Worm (Caenorhabditis elegans) whole organism, L3 larva: ENCODE data around the gene F46H5.3.

Experiments used
- R02D3.7 ChIP-seq: fragments of 150-350 bp; optimal IDR thresholded peaks from 2 replicates; lab custom pipeline; 2014; ENCODE audit warnings: missing biosample characterization, missing genetic modification characterization
- ZK546.5 ChIP-seq: sonication (generic microtip); optimal IDR thresholded peaks from 2 replicates; lab custom pipeline; 2017; ENCODE audit warnings: missing biosample characterization, missing genetic modification characterization
- aly-2 ChIP-seq: fragments of 150-350 bp; optimal IDR thresholded peaks from 2 replicates; lab custom pipeline; 2014; ENCODE audit warnings: missing biosample characterization, missing genetic modification characterization
- ama-1 ChIP-seq: fragments of 150-350 bp; optimal IDR thresholded peaks from 2 replicates; lab custom pipeline; 2018
- ceh-16 ChIP-seq: sonication (generic microtip); optimal IDR thresholded peaks from 2 replicates; lab custom pipeline; 2017; ENCODE audit warnings: missing biosample characterization, missing genetic modification characterization
- ceh-28 ChIP-seq: fragments of 150-350 bp; optimal IDR thresholded peaks from 2 replicates; lab custom pipeline; 2014; ENCODE audit warnings: missing biosample characterization, missing genetic modification reagents, missing genetic modification characterization
- ceh-82 ChIP-seq: fragments of 150-350 bp; optimal IDR thresholded peaks from 2 replicates; lab custom pipeline; 2014; ENCODE audit warnings: missing biosample characterization, missing genetic modification characterization
- ceh-9 ChIP-seq: sonication (generic microtip); optimal IDR thresholded peaks from 2 replicates; lab custom pipeline; 2018; ENCODE audit warnings: missing biosample characterization, missing genetic modification characterization
- daf-12 ChIP-seq: fragments of 150-350 bp; optimal IDR thresholded peaks from 2 replicates; lab custom pipeline; 2014; ENCODE audit warnings: missing biosample characterization, missing genetic modification reagents, missing genetic modification characterization
- egl-5 ChIP-seq: fragments of 150-350 bp; optimal IDR thresholded peaks from 2 replicates; lab custom pipeline; 2017; ENCODE audit warnings: missing biosample characterization, missing genetic modification reagents, missing genetic modification characterization, inconsistent platforms
- elt-1 ChIP-seq: fragments of 150-350 bp; optimal IDR thresholded peaks from 2 replicates; lab custom pipeline; 2014; ENCODE audit warnings: missing biosample characterization, missing genetic modification characterization
- elt-2 ChIP-seq: sonication (generic microtip); optimal IDR thresholded peaks from 2 replicates; lab custom pipeline; 2016; ENCODE audit warnings: missing genetic modification reagents, mild to moderate bottlenecking, missing genetic modification characterization, missing compliant biosample characterization
- elt-3 ChIP-seq, 3 experiments: fragments of 150-350 bp in 1 of 3; sonication (generic microtip) in 2 of 3; optimal IDR thresholded peaks; 2 replicates in 2 of 3; 4 replicates in 1 of 3; lab custom pipeline; 2014 to 2017; ENCODE audit warnings: missing biosample characterization in 3 of 3, missing genetic modification characterization in 3 of 3
- eor-1 ChIP-seq, 2 experiments: fragments of 150-350 bp; optimal IDR thresholded peaks; 2 replicates each; lab custom pipeline; 2014 to 2018; ENCODE audit warnings: missing biosample characterization in 2 of 2, missing genetic modification characterization in 2 of 2
- fkh-10 ChIP-seq: sonication (generic microtip); optimal IDR thresholded peaks from 2 replicates; lab custom pipeline; 2017; ENCODE audit warnings: missing biosample characterization, missing genetic modification reagents, missing genetic modification characterization
- fkh-2 ChIP-seq: fragments of 150-350 bp; optimal IDR thresholded peaks from 2 replicates; lab custom pipeline; 2014; ENCODE audit warnings: missing biosample characterization, missing genetic modification reagents, missing genetic modification characterization
- fos-1 ChIP-seq: fragments of 150-350 bp; optimal IDR thresholded peaks from 2 replicates; lab custom pipeline; 2014; ENCODE audit warnings: missing biosample characterization, missing genetic modification characterization
- hmg-11 ChIP-seq: sonication (generic microtip); optimal IDR thresholded peaks from 2 replicates; lab custom pipeline; 2016; ENCODE audit warnings: missing genetic modification characterization, missing compliant biosample characterization
- jun-1 ChIP-seq: fragments of 150-350 bp; optimal IDR thresholded peaks from 2 replicates; lab custom pipeline; 2014; ENCODE audit warnings: missing biosample characterization, missing genetic modification reagents, missing genetic modification characterization
- lin-15B ChIP-seq: fragments of 150-350 bp; optimal IDR thresholded peaks from 2 replicates; lab custom pipeline; 2014; ENCODE audit warnings: missing biosample characterization, missing genetic modification characterization
- lsy-12 ChIP-seq: sonication (generic microtip); optimal IDR thresholded peaks from 2 replicates; lab custom pipeline; 2016; ENCODE audit warnings: mild to moderate bottlenecking, missing genetic modification characterization, missing compliant biosample characterization
- mml-1 ChIP-seq: fragments of 150-350 bp; sonication (generic microtip); optimal IDR thresholded peaks from 3 replicates; lab custom pipeline; 2014; ENCODE audit warnings: missing biosample characterization, missing genetic modification characterization
- nfya-1 ChIP-seq: sonication (generic microtip); optimal IDR thresholded peaks from 2 replicates; lab custom pipeline; 2017; ENCODE audit warnings: missing genetic modification characterization, mild to moderate bottlenecking, missing compliant biosample characterization, antibody characterized with exemption, moderate library complexity; ENCODE audit not compliant: insufficient read depth
- nhr-11 ChIP-seq: fragments of 150-350 bp; optimal IDR thresholded peaks from 2 replicates; lab custom pipeline; 2014; ENCODE audit warnings: missing biosample characterization, missing genetic modification characterization
- nhr-12 ChIP-seq: fragments of 150-350 bp; optimal IDR thresholded peaks from 2 replicates; lab custom pipeline; 2014; ENCODE audit warnings: missing biosample characterization, missing genetic modification characterization
- nhr-23 ChIP-seq: fragments of 150-350 bp; optimal IDR thresholded peaks from 2 replicates; lab custom pipeline; 2014; ENCODE audit warnings: missing biosample characterization, missing genetic modification reagents, missing genetic modification characterization
- nhr-25 ChIP-seq: sonication (generic microtip); optimal IDR thresholded peaks from 2 replicates; lab custom pipeline; 2017; ENCODE audit warnings: missing biosample characterization, missing genetic modification characterization
- nhr-76 ChIP-seq: fragments of 150-350 bp; sonication (generic microtip); optimal IDR thresholded peaks from 5 replicates; lab custom pipeline; 2014; ENCODE audit warnings: missing biosample characterization, missing genetic modification characterization
- nhr-77 ChIP-seq: fragments of 150-350 bp; optimal IDR thresholded peaks from 2 replicates; lab custom pipeline; 2014; ENCODE audit warnings: missing biosample characterization, missing genetic modification characterization
- pqm-1 ChIP-seq: fragments of 150-350 bp; optimal IDR thresholded peaks from 2 replicates; lab custom pipeline; 2017; ENCODE audit warnings: missing biosample characterization, missing genetic modification characterization, inconsistent platforms
- sea-2 ChIP-seq: fragments of 150-350 bp; sonication (generic microtip); optimal IDR thresholded peaks from 4 replicates; lab custom pipeline; 2014; ENCODE audit warnings: missing biosample characterization, missing genetic modification reagents, missing genetic modification characterization
- skn-1 ChIP-seq: fragments of 150-350 bp; optimal IDR thresholded peaks from 2 replicates; lab custom pipeline; 2014; ENCODE audit warnings: missing biosample characterization, missing genetic modification characterization
- snpc-4 ChIP-seq: fragments of 150-350 bp; optimal IDR thresholded peaks from 2 replicates; lab custom pipeline; 2014; ENCODE audit warnings: missing biosample characterization, missing genetic modification characterization
- tbx-2 ChIP-seq: sonication (generic microtip); optimal IDR thresholded peaks from 2 replicates; lab custom pipeline; 2016; ENCODE audit warnings: mild to moderate bottlenecking, missing genetic modification characterization, missing compliant biosample characterization
- zag-1 ChIP-seq: fragments of 150-350 bp; optimal IDR thresholded peaks from 2 replicates; lab custom pipeline; 2014; ENCODE audit warnings: missing biosample characterization, missing genetic modification characterization
- ztf-11 ChIP-seq: fragments of 150-350 bp; optimal IDR thresholded peaks from 2 replicates; lab custom pipeline; 2014; ENCODE audit warnings: missing biosample characterization, missing genetic modification characterization
- ztf-4 ChIP-seq: fragments of 150-350 bp; optimal IDR thresholded peaks from 2 replicates; lab custom pipeline; 2014; ENCODE audit warnings: missing biosample characterization, missing genetic modification characterization

The F46H5.3 gene

ce11 chrX:7271968-7272367 is 33.5 kb upstream of the F46H5.3 start, which contains the start of gene F46H5.11:
Gene F46H5.11, minus strand, starts transcription at chrX:7272068.
- TF ChIP-seq ceh-9 (tag; lab: Kevin White, UChicago) (no peak), R02D3.7 (tag; lab: Kevin White, UChicago) (no peak), pqm-1 (no peak), lin-15B (no peak), daf-12 (tag; lab: Kevin White, UChicago) (no peak), snpc-4 (no peak), nhr-12 (tag; lab: Kevin White, UChicago) (no peak), nhr-25 (no peak), jun-1 (tag; lab: Kevin White, UChicago) (no peak), elt-2 (no peak), nhr-76 (tag; lab: Kevin White, UChicago) (no peak), zag-1 (tag; lab: Kevin White, UChicago) (no peak), skn-1 (tag; lab: Kevin White, UChicago) (no peak), ceh-82 (tag; lab: Kevin White, UChicago) (no peak), tbx-2 (tag; lab: Kevin White, UChicago) (no peak)

- TF ChIP-seq snpc-4 (no peak), elt-3 (tag; optimal IDR thresholded peaks at IDR 0.05; lab: Kevin White, UChicago) (no peak), ceh-16 (tag; lab: Kevin White, UChicago) (no peak), aly-2 (tag; lab: Kevin White, UChicago) (no peak), zag-1 (tag; lab: Kevin White, UChicago) (no peak)
Measured at ce11 chrX:7269379-7269778, 30.9 kb upstream of the F46H5.3 start, which contains the start of gene grd-7. Gene grd-7, minus strand, starts transcription at chrX:7269479.

ce11 chrX:7268965-7269364 is 30.5 kb upstream of the F46H5.3 start:
- TF ChIP-seq snpc-4 (no peak), tbx-2 (tag; lab: Kevin White, UChicago) (no peak), nhr-12 (tag; lab: Kevin White, UChicago) (no peak), nhr-11 (tag; lab: Kevin White, UChicago) (no peak), nhr-77 (tag; lab: Kevin White, UChicago) (no peak), fkh-2 (tag; lab: Kevin White, UChicago) (no peak), eor-1 (tag; optimal IDR thresholded peaks at IDR 0.05; lab: Kevin White, UChicago) (no peak), ZK546.5 (tag; lab: Kevin White, UChicago) (no peak), egl-5 (tag; lab: Kevin White, UChicago) (no peak), nfya-1 (tag; lab: Kevin White, UChicago) (no peak), elt-1 (tag; lab: Kevin White, UChicago) (no peak), zag-1 (tag; lab: Kevin White, UChicago) (no peak), sea-2 (GFP tag; lab: Kevin White, UChicago) (no peak)

- TF ChIP-seq eor-1 (tag; optimal IDR thresholded peaks at IDR 0.05; lab: Kevin White, UChicago) (no peak), ZK546.5 (tag; lab: Kevin White, UChicago) (no peak), hmg-11 (tag; lab: Kevin White, UChicago) (no peak), lsy-12 (tag; lab: Kevin White, UChicago) (no peak), ztf-11 (tag; lab: Kevin White, UChicago) (no peak), ceh-28 (tag; lab: Kevin White, UChicago) (no peak), elt-1 (tag; lab: Kevin White, UChicago) (no peak), pqm-1 (no peak), nhr-23 (tag; lab: Kevin White, UChicago) (no peak), mml-1 (tag; lab: Kevin White, UChicago) (no peak), fkh-10 (no peak), fos-1 (no peak), lin-15B (no peak), nhr-12 (tag; lab: Kevin White, UChicago) (no peak), zag-1 (tag; lab: Kevin White, UChicago) (no peak), aly-2 (tag; lab: Kevin White, UChicago) (no peak), ama-1 (no peak), ztf-4 (no peak), nhr-25 (no peak), snpc-4 (no peak)
Measured at ce11 chrX:7265348-7265747, 26.9 kb upstream of the F46H5.3 start, which contains the start of gene F46H5.2. Gene F46H5.2, plus strand, starts transcription at chrX:7265648.
